Worm (Caenorhabditis elegans) whole organism, L2 larva: ENCODE measurements around the gene E01G4.6.

Experiments
- C34F6.9 ChIP-seq: fragments of 150-350 bp; optimal IDR thresholded peaks from 2 replicates; lab custom pipeline; 2014; ENCODE audit warnings: missing biosample characterization, missing genetic modification characterization
- F13H6.1 ChIP-seq: sonication (generic microtip); optimal IDR thresholded peaks from 2 replicates; lab custom pipeline; 2016; ENCODE audit warnings: missing genetic modification characterization, missing compliant biosample characterization
- R02D3.7 ChIP-seq: fragments of 150-350 bp; optimal IDR thresholded peaks from 2 replicates; lab custom pipeline; 2014; ENCODE audit warnings: missing biosample characterization, missing genetic modification characterization
- Y55F3AM.14 ChIP-seq: fragments of 200-800 bp; sonication (Bioruptor generic); optimal IDR thresholded peaks from 2 replicates; lab custom pipeline; 2018; ENCODE audit warnings: mild to moderate bottlenecking, missing genetic modification characterization, missing compliant biosample characterization
- ZK546.5 ChIP-seq: sonication (generic microtip); optimal IDR thresholded peaks from 2 replicates; lab custom pipeline; 2017; ENCODE audit warnings: missing biosample characterization, missing genetic modification characterization
- alr-1 ChIP-seq: fragments of 150-350 bp; optimal IDR thresholded peaks from 2 replicates; lab custom pipeline; 2014; ENCODE audit warnings: missing biosample characterization, missing genetic modification characterization
- aly-2 ChIP-seq: fragments of 150-350 bp; optimal IDR thresholded peaks from 2 replicates; lab custom pipeline; 2014; ENCODE audit warnings: missing biosample characterization, missing genetic modification characterization
- blmp-1 ChIP-seq: sonication (generic microtip); optimal IDR thresholded peaks from 2 replicates; lab custom pipeline; 2017; ENCODE audit warnings: missing genetic modification characterization, mild to moderate bottlenecking, missing compliant biosample characterization, antibody characterized with exemption, moderate library complexity; ENCODE audit not compliant: insufficient read depth
- ceh-16 ChIP-seq: fragments of 150-350 bp; optimal IDR thresholded peaks from 2 replicates; lab custom pipeline; 2014; ENCODE audit warnings: missing biosample characterization, missing genetic modification characterization
- crh-2 ChIP-seq: sonication (generic microtip); optimal IDR thresholded peaks from 2 replicates; lab custom pipeline; 2017; ENCODE audit warnings: missing biosample characterization, missing genetic modification characterization
- dmd-4 ChIP-seq: sonication (generic microtip); optimal IDR thresholded peaks from 2 replicates; lab custom pipeline; 2017; ENCODE audit warnings: missing biosample characterization, missing genetic modification characterization
- egl-27 ChIP-seq: sonication (generic microtip); optimal IDR thresholded peaks from 3 replicates; lab custom pipeline; 2017; ENCODE audit warnings: missing biosample characterization, missing genetic modification reagents, missing genetic modification characterization
- elt-1 ChIP-seq: fragments of 150-350 bp; optimal IDR thresholded peaks from 2 replicates; lab custom pipeline; 2014; ENCODE audit warnings: missing biosample characterization, missing genetic modification characterization
- elt-3 ChIP-seq: sonication (generic microtip); optimal IDR thresholded peaks from 2 replicates; lab custom pipeline; 2017; ENCODE audit warnings: missing biosample characterization, missing genetic modification characterization
- fos-1 ChIP-seq: fragments of 150-350 bp; optimal IDR thresholded peaks from 2 replicates; lab custom pipeline; 2014; ENCODE audit warnings: missing biosample characterization, missing genetic modification characterization
- gmeb-1 ChIP-seq: fragments of 150-350 bp; optimal IDR thresholded peaks from 2 replicates; lab custom pipeline; 2014; ENCODE audit warnings: missing biosample characterization, missing genetic modification characterization
- lin-13 ChIP-seq: fragments of 150-350 bp; optimal IDR thresholded peaks from 2 replicates; lab custom pipeline; 2014; ENCODE audit warnings: missing biosample characterization, missing genetic modification reagents, missing genetic modification characterization
- lsy-2 ChIP-seq, 2 experiments: fragments of 150-350 bp in 1 of 2; sonication (generic microtip) in 1 of 2; optimal IDR thresholded peaks; 2 replicates each; lab custom pipeline; 2014 to 2017; ENCODE audit warnings: missing biosample characterization in 2 of 2, missing genetic modification characterization in 2 of 2
- mab-5 ChIP-seq: fragments of 150-350 bp; optimal IDR thresholded peaks from 2 replicates; lab custom pipeline; 2014; ENCODE audit warnings: missing biosample characterization, missing genetic modification characterization
- mbf-1 ChIP-seq: sonication (generic microtip); optimal IDR thresholded peaks from 2 replicates; lab custom pipeline; 2017; ENCODE audit warnings: missing biosample characterization, missing genetic modification characterization
- mdl-1 ChIP-seq, 2 experiments: fragments of 150-350 bp in 1 of 2; sonication (generic microtip) in 1 of 2; optimal IDR thresholded peaks; 2 replicates each; lab custom pipeline; 2017; ENCODE audit warnings: missing biosample characterization in 2 of 2, missing genetic modification characterization in 2 of 2
- nhr-10 ChIP-seq: sonication (generic microtip); optimal IDR thresholded peaks from 2 replicates; lab custom pipeline; 2017; ENCODE audit warnings: missing biosample characterization, missing genetic modification characterization
- nhr-11 ChIP-seq: fragments of 150-350 bp; optimal IDR thresholded peaks from 2 replicates; lab custom pipeline; 2014; ENCODE audit warnings: missing biosample characterization, missing genetic modification characterization
- nhr-12 ChIP-seq: fragments of 150-350 bp; optimal IDR thresholded peaks from 2 replicates; lab custom pipeline; 2014; ENCODE audit warnings: missing biosample characterization, missing genetic modification characterization
- nhr-129 ChIP-seq: fragments of 150-350 bp; optimal IDR thresholded peaks from 2 replicates; lab custom pipeline; 2014; ENCODE audit warnings: missing biosample characterization, missing genetic modification characterization
- nhr-23 ChIP-seq: fragments of 150-350 bp; optimal IDR thresholded peaks from 2 replicates; lab custom pipeline; 2014; ENCODE audit warnings: missing biosample characterization, missing genetic modification reagents, missing genetic modification characterization
- nhr-237 ChIP-seq: fragments of 150-350 bp; optimal IDR thresholded peaks from 2 replicates; lab custom pipeline; 2014; ENCODE audit warnings: missing biosample characterization, missing genetic modification characterization
- nhr-25 ChIP-seq: fragments of 150-350 bp; sonication (generic microtip); optimal IDR thresholded peaks from 3 replicates; lab custom pipeline; 2014; ENCODE audit warnings: missing biosample characterization, missing genetic modification characterization
- peb-1 ChIP-seq: fragments of 150-350 bp; optimal IDR thresholded peaks from 2 replicates; lab custom pipeline; 2014; ENCODE audit warnings: missing biosample characterization, missing genetic modification characterization
- sem-4 ChIP-seq: fragments of 150-350 bp; optimal IDR thresholded peaks from 2 replicates; lab custom pipeline; 2014; ENCODE audit warnings: missing biosample characterization, missing genetic modification reagents, missing genetic modification characterization
- skn-1 ChIP-seq: sonication (generic microtip); optimal IDR thresholded peaks from 2 replicates; lab custom pipeline; 2017; ENCODE audit warnings: missing biosample characterization, missing genetic modification characterization
- sma-3 ChIP-seq: sonication (generic microtip); optimal IDR thresholded peaks from 2 replicates; lab custom pipeline; 2016; ENCODE audit warnings: missing genetic modification reagents, missing genetic modification characterization, missing compliant biosample characterization
- sma-9 ChIP-seq, 2 experiments: fragments of 150-350 bp in 1 of 2; sonication (generic microtip) in 1 of 2; optimal IDR thresholded peaks; 2 replicates each; lab custom pipeline; 2014 to 2016; ENCODE audit warnings: missing genetic modification characterization in 2 of 2, mild to moderate bottlenecking in 1 of 2, missing biosample characterization in 1 of 2, missing compliant biosample characterization in 1 of 2, missing genetic modification reagents in 1 of 2, moderate library complexity in 1 of 2
- snpc-4 ChIP-seq: fragments of 150-350 bp; optimal IDR thresholded peaks from 2 replicates; lab custom pipeline; 2014; ENCODE audit warnings: missing biosample characterization, missing genetic modification characterization
- unc-39 ChIP-seq: fragments of 150-350 bp; optimal IDR thresholded peaks from 2 replicates; lab custom pipeline; 2014; ENCODE audit warnings: missing biosample characterization, missing genetic modification characterization
- unc-55 ChIP-seq: fragments of 150-350 bp; sonication (generic microtip); optimal IDR thresholded peaks from 3 replicates; lab custom pipeline; 2014; ENCODE audit warnings: missing biosample characterization, missing genetic modification reagents, missing genetic modification characterization
- unc-62 ChIP-seq: fragments of 150-350 bp; optimal IDR thresholded peaks from 2 replicates; lab custom pipeline; 2014; ENCODE audit warnings: missing biosample characterization, missing genetic modification reagents, missing genetic modification characterization
- zag-1 ChIP-seq: fragments of 150-350 bp; optimal IDR thresholded peaks from 2 replicates; lab custom pipeline; 2014; ENCODE audit warnings: missing biosample characterization, missing genetic modification characterization
- ztf-4 ChIP-seq: fragments of 150-350 bp; optimal IDR thresholded peaks from 2 replicates; lab custom pipeline; 2014; ENCODE audit warnings: missing biosample characterization, missing genetic modification characterization

Gene E01G4.6

DNA sequence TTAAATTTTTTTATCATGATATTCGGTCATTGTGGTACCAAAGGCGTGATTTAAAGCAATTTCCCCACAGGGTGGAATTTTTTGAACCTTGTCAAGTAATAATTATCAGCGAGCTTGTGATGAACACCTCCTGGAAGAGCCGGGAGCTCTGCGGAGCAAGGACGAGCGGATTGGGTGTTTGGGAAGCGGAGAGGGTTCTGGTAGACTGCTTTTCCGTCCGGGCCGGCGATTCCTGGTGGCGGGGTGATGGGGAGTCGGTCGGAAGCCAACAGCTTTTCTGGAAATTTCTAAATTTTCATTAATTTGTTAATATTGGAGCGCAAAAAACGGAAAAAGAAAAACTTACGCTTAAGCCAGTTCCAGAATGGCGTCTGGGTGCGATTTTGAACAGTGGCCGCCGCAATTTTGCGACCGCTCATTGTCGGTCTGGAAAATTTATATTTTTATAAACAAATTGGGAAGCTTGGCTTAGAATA is 12.0 kb downstream of the E01G4.6 start, which contains the start of gene ndua-7:
ndua-7 (minus strand) TSS at position 426 of the 476 bp plus-strand sequence.
- no peak for TF ChIP-seq alr-1
- no peak for TF ChIP-seq C34F6.9 (tag; lab: Kevin White, UChicago)
- TF ChIP-seq nhr-11 (tag; lab: Kevin White, UChicago) = no peak
- no peak for TF ChIP-seq nhr-237 (tag; lab: Kevin White, UChicago)
- TF ChIP-seq sem-4 (tag; lab: Kevin White, UChicago) = no peak
- TF ChIP-seq sma-9 (GFP tag; optimal IDR thresholded peaks at IDR 0.05; lab: Kevin White, UChicago) = no peak
- no peak for TF ChIP-seq sma-9 (tag; optimal IDR thresholded peaks at IDR 0.05; lab: Kevin White, UChicago)
- no peak for TF ChIP-seq nhr-25 (tag; lab: Kevin White, UChicago)
- no peak for TF ChIP-seq dmd-4 (tag; lab: Kevin White, UChicago)
- no peak for TF ChIP-seq aly-2 (tag; lab: Kevin White, UChicago)
- TF ChIP-seq sma-3 (GFP tag; lab: Kevin White, UChicago) = no peak
- TF ChIP-seq unc-55 (GFP tag; lab: Kevin White, UChicago) = no peak
- no peak for TF ChIP-seq ztf-4
- TF ChIP-seq R02D3.7 = no peak
- no peak for TF ChIP-seq peb-1 (tag; lab: Kevin White, UChicago)
- no peak for TF ChIP-seq elt-1 (tag; lab: Kevin White, UChicago)

DNA sequence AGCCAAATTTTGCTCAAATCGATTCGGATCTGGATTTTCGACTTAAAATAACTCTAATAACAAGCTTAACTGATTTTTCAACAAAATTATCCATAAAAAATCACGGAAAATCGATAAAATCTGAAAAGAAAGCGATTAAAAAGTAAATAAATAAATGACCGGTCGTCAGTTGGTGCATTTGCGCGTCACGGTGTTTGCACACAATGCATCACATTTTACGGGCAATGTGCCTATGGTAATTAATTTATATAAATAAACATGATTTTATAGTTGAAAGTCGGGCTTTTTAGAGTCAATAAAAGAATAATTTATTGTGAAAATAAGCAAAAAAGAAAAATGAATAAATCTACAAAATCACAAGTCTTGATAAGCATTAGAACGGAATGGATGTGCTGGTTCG is 12.6 kb downstream of the E01G4.6 start:
- TF ChIP-seq ztf-4 (no peak), unc-62 (GFP tag; lab: Kevin White, UChicago) (no peak), nhr-12 (tag; lab: Kevin White, UChicago) (no peak), mdl-1 (tag; optimal IDR thresholded peaks at IDR 0.05; lab: Kevin White, UChicago) (no peak), fos-1 (tag; lab: Kevin White, UChicago) (no peak), mbf-1 (tag; lab: Kevin White, UChicago) (no peak), nhr-129 (tag; lab: Kevin White, UChicago) (no peak), C34F6.9 (tag; lab: Kevin White, UChicago) (peak; percentile 50), alr-1 (no peak), blmp-1 (tag; lab: Kevin White, UChicago) (no peak), unc-39 (no peak), nhr-11 (tag; lab: Kevin White, UChicago) (no peak), elt-3 (no peak), nhr-10 (tag; lab: Kevin White, UChicago) (no peak), nhr-25 (tag; lab: Kevin White, UChicago) (no peak), egl-27 (tag; lab: Kevin White, UChicago) (no peak), ceh-16 (tag; lab: Kevin White, UChicago) (no peak), R02D3.7 (no peak), lin-13 (GFP tag; lab: Kevin White, UChicago) (peak; percentile 43), F13H6.1 (tag; lab: Kevin White, UChicago) (peak; percentile 16), zag-1 (no peak), elt-1 (tag; lab: Kevin White, UChicago) (no peak), skn-1 (tag; lab: Kevin White, UChicago) (no peak), peb-1 (tag; lab: Kevin White, UChicago) (no peak), mab-5 (tag; lab: Kevin White, UChicago) (no peak), gmeb-1 (tag; lab: Kevin White, UChicago) (peak; percentile 39), sma-9 (GFP tag; optimal IDR thresholded peaks at IDR 0.05; lab: Kevin White, UChicago) (no peak), sma-9 (tag; optimal IDR thresholded peaks at IDR 0.05; lab: Kevin White, UChicago) (no peak), unc-55 (GFP tag; lab: Kevin White, UChicago) (peak; percentile 23), ZK546.5 (tag; lab: Kevin White, UChicago) (no peak), nhr-237 (tag; lab: Kevin White, UChicago) (no peak), Y55F3AM.14 (GFP tag; lab: Kevin White, UChicago) (no peak), lsy-2 (tag; optimal IDR thresholded peaks at IDR 0.05; lab: Kevin White, UChicago) (peak; percentile 29 to 72), nhr-23 (tag; lab: Kevin White, UChicago) (no peak), sma-3 (GFP tag; lab: Kevin White, UChicago) (peak; percentile 5), crh-2 (tag; lab: Kevin White, UChicago) (peak; percentile 62), dmd-4 (tag; lab: Kevin White, UChicago) (no peak), sem-4 (tag; lab: Kevin White, UChicago) (no peak), snpc-4 (tag; lab: Kevin White, UChicago) (no peak)
